Fruit fly (Drosophila melanogaster) whole organism, prepupa: ENCODE results near the gene ATPsynD.

ENCODE experiments used
- CG11902 ChIP-seq: fragments of 200-800 bp; sonication (Bioruptor generic); optimal IDR thresholded peaks from 3 replicates; lab custom pipeline; 2016; ENCODE audit warnings: missing biosample characterization, missing genetic modification characterization
- CG15336 ChIP-seq: fragments of 200-800 bp; sonication (Bioruptor generic); IDR thresholded peaks from 2 replicates; pipeline ENCODE4 v1.3.6; 2022; ENCODE audit warnings: missing biosample characterization, missing genetic modification characterization
- CG6276 ChIP-seq: fragments of 200-800 bp; sonication (Bioruptor generic); optimal IDR thresholded peaks from 2 replicates; lab custom pipeline; 2017; ENCODE audit warnings: missing biosample characterization, mild to moderate bottlenecking, missing genetic modification characterization
- CG6854 ChIP-seq: fragments of 200-800 bp; sonication (Bioruptor generic); optimal IDR thresholded peaks from 2 replicates; lab custom pipeline; 2017; ENCODE audit warnings: missing biosample characterization, mild to moderate bottlenecking, missing genetic modification characterization
- CG7368 ChIP-seq: fragments of 200-800 bp; sonication (Bioruptor generic); optimal IDR thresholded peaks from 3 replicates; lab custom pipeline; 2016; ENCODE audit warnings: missing biosample characterization, missing genetic modification characterization
- Ets21C ChIP-seq: fragments of 200-800 bp; sonication (Bioruptor generic); optimal IDR thresholded peaks from 3 replicates; lab custom pipeline; 2016; ENCODE audit warnings: missing biosample characterization, missing genetic modification characterization
- dac ChIP-seq: fragments of 200-800 bp; sonication (Bioruptor generic); optimal IDR thresholded peaks from 2 replicates; lab custom pipeline; 2017; ENCODE audit warnings: missing biosample characterization, mild to moderate bottlenecking, missing genetic modification characterization

DNA sequence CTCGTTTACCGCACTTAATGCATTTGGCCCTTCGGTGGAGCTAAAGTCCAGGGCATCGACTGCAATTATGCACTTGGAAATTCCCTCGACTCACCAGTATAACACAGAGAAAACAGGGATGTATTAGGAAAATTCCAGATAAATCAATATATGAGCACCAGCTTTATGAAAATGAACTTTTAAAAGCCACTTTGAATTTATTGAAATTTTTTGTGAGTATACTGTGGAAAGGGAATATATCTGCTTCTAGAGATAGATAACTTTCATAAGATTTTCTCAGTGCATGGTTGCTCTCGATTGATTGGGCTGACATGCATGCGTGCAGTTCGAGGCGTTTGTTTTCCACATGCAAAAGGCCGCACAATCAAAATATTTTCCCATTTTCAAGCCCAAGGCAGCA lies 11.0 kb downstream of the ATPsynD start:
- TF ChIP-seq Ets21C (GFP tag; lab: Kevin White, UChicago) (peak; percentile 30), CG7368 (GFP tag; lab: Kevin White, UChicago) (peak; percentile 64), dac (no peak), CG15336 (GFP tag; lab: Robert Waterston, UW) (peak; percentile 86), CG11902 (GFP tag; lab: Kevin White, UChicago) (peak; percentile 18), CG6854 (no peak), CG6276 (peak; percentile 67)
